Fruit fly (Drosophila melanogaster) Kc167 (cell line): Measurements from ENCODE around the gene Mpcp2.

Experiments
- Myc ChIP-seq: fragments of >200 bp; optimal IDR thresholded peaks from 2 replicates; lab custom pipeline; 2017; ENCODE audit warnings: missing external identifiers
- Sin3A ChIP-seq: fragments of >200 bp; optimal IDR thresholded peaks from 2 replicates; lab custom pipeline; 2018; ENCODE audit warnings: missing external identifiers
- h ChIP-seq: fragments of >200 bp; optimal IDR thresholded peaks from 3 replicates; lab custom pipeline; 2018; ENCODE audit warnings: missing external identifiers
- insv ChIP-seq: fragments of >200 bp; optimal IDR thresholded peaks from 3 replicates; lab custom pipeline; 2018; ENCODE audit warnings: missing external identifiers
- psq ChIP-seq: fragments of >200 bp; optimal IDR thresholded peaks from 2 replicates; lab custom pipeline; 2017; ENCODE audit warnings: missing external identifiers

dm6 chr3L:14565134-14565587, 27.7 kb downstream of the Mpcp2 start:
- TF ChIP-seq insv (lab: Kevin White, UChicago) (no peak), Sin3A (lab: Kevin White, UChicago) (no peak), h (lab: Kevin White, UChicago) (no peak), psq (lab: Kevin White, UChicago) (no peak), Myc (lab: Kevin White, UChicago) (no peak)
